Fruit fly (Drosophila melanogaster): ENCODE data around the gene CG9853.
A peak's percentile ranks its signal among the peaks of the same experiment; 100 is the strongest.

Gene CG9853

DNA sequence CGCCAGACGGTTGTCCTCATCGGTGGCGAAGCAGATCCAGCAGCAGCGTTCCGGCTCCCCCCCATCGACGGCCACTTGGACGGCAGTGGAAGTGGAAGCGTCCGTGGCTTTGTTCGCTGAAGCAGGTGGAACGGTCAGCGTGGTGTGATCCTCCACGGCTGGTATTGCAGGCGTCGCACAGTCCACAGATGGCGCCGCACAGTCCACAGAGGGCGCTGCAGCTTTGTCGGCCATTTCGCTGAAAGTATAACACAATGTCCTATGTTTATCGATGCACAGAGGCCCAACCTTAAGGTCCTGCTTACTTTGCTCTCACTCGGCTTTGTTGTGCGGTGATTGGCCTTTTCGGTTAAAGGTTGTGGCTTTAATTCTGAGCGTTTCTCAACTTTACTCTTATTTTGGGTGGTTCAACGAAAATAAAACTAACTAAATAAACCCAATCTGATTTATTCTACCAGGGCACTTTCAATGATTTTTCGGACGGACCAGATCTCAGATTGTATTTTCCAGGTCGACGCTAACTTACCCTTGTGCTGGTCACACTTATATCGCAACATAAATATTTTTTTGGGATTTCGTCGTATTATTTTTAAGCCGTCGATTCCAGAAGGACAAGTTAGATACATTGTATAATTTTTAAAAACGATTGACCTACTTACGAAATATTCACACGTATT, 4.3 kb downstream of the CG9853 start, which contains the start of gene CG9855 (continued):
- TF ChIP-seq CG8924 (tag; optimal IDR thresholded peaks at IDR 0.05) (peak; percentile 39), zen (tag; optimal IDR thresholded peaks at IDR 0.05) (no peak), CG15073 (GFP tag; optimal IDR thresholded peaks at IDR 0.05) (no peak), gcm (GFP tag; optimal IDR thresholded peaks at IDR 0.05) (no peak), H15 (GFP tag; IDR thresholded peaks at IDR 0.05) (no peak), zen2 (GFP tag; IDR thresholded peaks at IDR 0.05; ENCODE audit: partially characterized antibody) (no peak), CG6683 (GFP tag; optimal IDR thresholded peaks at IDR 0.05) (no peak), CG9215 (GFP tag; IDR thresholded peaks at IDR 0.05) (no peak), cwo (GFP tag; optimal IDR thresholded peaks at IDR 0.05) (no peak), zfh2 (GFP tag; optimal IDR thresholded peaks at IDR 0.05) (no peak), CG34224 (GFP tag; IDR thresholded peaks at IDR 0.05; ENCODE audit: partially characterized antibody) (0 out of 3 replicates have a peak, but pooled peaks have one; percentile 33), hb (GFP tag; IDR thresholded peaks at IDR 0.05; ENCODE audit: partially characterized antibody) (no peak), jing (GFP tag; optimal IDR thresholded peaks at IDR 0.05) (no peak), TFAM (GFP tag; optimal IDR thresholded peaks at IDR 0.05) (no peak), salm (tag; optimal IDR thresholded peaks at IDR 0.05) (no peak), stwl (tag; optimal IDR thresholded peaks at IDR 0.05) (peak; percentile 81), pnt (GFP tag; optimal IDR thresholded peaks at IDR 0.05) (no peak), Hr78 (GFP tag; optimal IDR thresholded peaks at IDR 0.05) (no peak), Adf1 (GFP tag; IDR thresholded peaks at IDR 0.05) (no peak), CG10267 (tag; optimal IDR thresholded peaks at IDR 0.05) (peak; percentile 45), CG2116 (GFP tag; optimal IDR thresholded peaks at IDR 0.05) (peak; percentile 40), Fer2 (tag; optimal IDR thresholded peaks at IDR 0.05) (no peak), Dek (tag; optimal IDR thresholded peaks at IDR 0.05) (no peak), sug (tag; optimal IDR thresholded peaks at IDR 0.05) (peak; percentile 15), br (optimal IDR thresholded peaks at IDR 0.05) (no peak), Fer3 (tag; optimal IDR thresholded peaks at IDR 0.05) (no peak), CG9727 (GFP tag; optimal IDR thresholded peaks at IDR 0.05) (no peak), CG7357 (GFP tag; IDR thresholded peaks at IDR 0.05) (no peak), HHEX (GFP tag; optimal IDR thresholded peaks at IDR 0.05) (no peak), gfzf (GFP tag; optimal IDR thresholded peaks at IDR 0.05) (peak; percentile 94), CG12744 (GFP tag; optimal IDR thresholded peaks at IDR 0.05) (no peak), CG11695 (GFP tag; IDR thresholded peaks at IDR 0.05) (no peak), az2 (GFP tag; optimal IDR thresholded peaks at IDR 0.05) (no peak), Dref (GFP tag; IDR thresholded peaks at IDR 0.05) (peak; percentile 41; the same call in 1 of the 2 replicates), CG2120 (GFP tag; optimal IDR thresholded peaks at IDR 0.05) (no peak), CG12659 (GFP tag; optimal IDR thresholded peaks at IDR 0.05) (peak; percentile 68), zfh1 (GFP tag; IDR thresholded peaks at IDR 0.05) (no peak), CG3995 (GFP tag; optimal IDR thresholded peaks at IDR 0.05) (peak; percentile 85), CG17328 (GFP tag; IDR thresholded peaks at IDR 0.05) (no peak), Lhr (GFP tag; optimal IDR thresholded peaks at IDR 0.05) (peak; percentile 58), vvl (GFP tag; IDR thresholded peaks at IDR 0.05) (no peak), Sin3A (optimal IDR thresholded peaks at IDR 0.05) (peak; percentile 18), sima (GFP tag; optimal IDR thresholded peaks at IDR 0.05) (no peak), repo (GFP tag; optimal IDR thresholded peaks at IDR 0.05) (no peak), CG13894 (tag; optimal IDR thresholded peaks at IDR 0.05) (peak; percentile 33), aop (GFP tag; IDR thresholded peaks at IDR 0.05) (no peak), Nf-YA (GFP tag; IDR thresholded peaks at IDR 0.05) (no peak), Atf3 (GFP tag; optimal IDR thresholded peaks at IDR 0.05) (no peak), exex (tag; optimal IDR thresholded peaks at IDR 0.05) (no peak), Jarid2 (GFP tag; optimal IDR thresholded peaks at IDR 0.05) (no peak)

Measured in whole organism, embryonic.